Worm (Caenorhabditis elegans) whole organism, L2 larva: ENCODE results near the gene oct-2.

Source experiments
- C34F6.9 ChIP-seq: fragments of 150-350 bp; optimal IDR thresholded peaks from 2 replicates; lab custom pipeline; 2014; ENCODE audit warnings: missing biosample characterization, missing genetic modification characterization
- F13H6.1 ChIP-seq: sonication (generic microtip); optimal IDR thresholded peaks from 2 replicates; lab custom pipeline; 2016; ENCODE audit warnings: missing genetic modification characterization, missing compliant biosample characterization
- Y55F3AM.14 ChIP-seq: fragments of 200-800 bp; sonication (Bioruptor generic); optimal IDR thresholded peaks from 2 replicates; lab custom pipeline; 2018; ENCODE audit warnings: mild to moderate bottlenecking, missing genetic modification characterization, missing compliant biosample characterization
- ZK546.5 ChIP-seq: sonication (generic microtip); optimal IDR thresholded peaks from 2 replicates; lab custom pipeline; 2017; ENCODE audit warnings: missing biosample characterization, missing genetic modification characterization
- ama-1 ChIP-seq: fragments of 150-350 bp; optimal IDR thresholded peaks from 2 replicates; lab custom pipeline; 2018; ENCODE audit warnings: inconsistent platforms
- blmp-1 ChIP-seq: sonication (generic microtip); optimal IDR thresholded peaks from 2 replicates; lab custom pipeline; 2017; ENCODE audit warnings: missing genetic modification characterization, mild to moderate bottlenecking, missing compliant biosample characterization, antibody characterized with exemption, moderate library complexity; ENCODE audit not compliant: insufficient read depth
- crh-2 ChIP-seq: sonication (generic microtip); optimal IDR thresholded peaks from 2 replicates; lab custom pipeline; 2017; ENCODE audit warnings: missing biosample characterization, missing genetic modification characterization
- egl-27 ChIP-seq: sonication (generic microtip); optimal IDR thresholded peaks from 3 replicates; lab custom pipeline; 2017; ENCODE audit warnings: missing biosample characterization, missing genetic modification reagents, missing genetic modification characterization
- elt-1 ChIP-seq: fragments of 150-350 bp; optimal IDR thresholded peaks from 2 replicates; lab custom pipeline; 2014; ENCODE audit warnings: missing biosample characterization, missing genetic modification characterization
- elt-3 ChIP-seq: sonication (generic microtip); optimal IDR thresholded peaks from 2 replicates; lab custom pipeline; 2017; ENCODE audit warnings: missing biosample characterization, missing genetic modification characterization
- fos-1 ChIP-seq: fragments of 150-350 bp; optimal IDR thresholded peaks from 2 replicates; lab custom pipeline; 2014; ENCODE audit warnings: missing biosample characterization, missing genetic modification characterization
- gmeb-1 ChIP-seq: fragments of 150-350 bp; optimal IDR thresholded peaks from 2 replicates; lab custom pipeline; 2014; ENCODE audit warnings: missing biosample characterization, missing genetic modification characterization
- lin-11 ChIP-seq: fragments of 150-350 bp; sonication (generic microtip); optimal IDR thresholded peaks from 2 replicates; lab custom pipeline; 2014; ENCODE audit warnings: missing biosample characterization, missing genetic modification characterization, inconsistent platforms, mixed read lengths
- lin-13 ChIP-seq: fragments of 150-350 bp; optimal IDR thresholded peaks from 2 replicates; lab custom pipeline; 2014; ENCODE audit warnings: missing biosample characterization, missing genetic modification reagents, missing genetic modification characterization
- lin-39 ChIP-seq: fragments of 150-350 bp; optimal IDR thresholded peaks from 2 replicates; lab custom pipeline; 2014; ENCODE audit warnings: missing biosample characterization, missing genetic modification reagents, missing genetic modification characterization
- lsy-2 ChIP-seq, 2 experiments: fragments of 150-350 bp in 1 of 2; sonication (generic microtip) in 1 of 2; optimal IDR thresholded peaks; 2 replicates each; lab custom pipeline; 2014 to 2017; ENCODE audit warnings: missing biosample characterization in 2 of 2, missing genetic modification characterization in 2 of 2
- mab-5 ChIP-seq: fragments of 150-350 bp; optimal IDR thresholded peaks from 2 replicates; lab custom pipeline; 2014; ENCODE audit warnings: missing biosample characterization, missing genetic modification characterization
- mbf-1 ChIP-seq: sonication (generic microtip); optimal IDR thresholded peaks from 2 replicates; lab custom pipeline; 2017; ENCODE audit warnings: missing biosample characterization, missing genetic modification characterization
- mdl-1 ChIP-seq, 2 experiments: fragments of 150-350 bp in 1 of 2; sonication (generic microtip) in 1 of 2; optimal IDR thresholded peaks; 2 replicates each; lab custom pipeline; 2017; ENCODE audit warnings: missing biosample characterization in 2 of 2, missing genetic modification characterization in 2 of 2
- nhr-11 ChIP-seq: fragments of 150-350 bp; optimal IDR thresholded peaks from 2 replicates; lab custom pipeline; 2014; ENCODE audit warnings: missing biosample characterization, missing genetic modification characterization
- nhr-12 ChIP-seq: fragments of 150-350 bp; optimal IDR thresholded peaks from 2 replicates; lab custom pipeline; 2014; ENCODE audit warnings: missing biosample characterization, missing genetic modification characterization
- nhr-21 ChIP-seq: fragments of 150-350 bp; optimal IDR thresholded peaks from 2 replicates; lab custom pipeline; 2014; ENCODE audit warnings: missing biosample characterization, missing genetic modification characterization
- nhr-23 ChIP-seq: fragments of 150-350 bp; optimal IDR thresholded peaks from 2 replicates; lab custom pipeline; 2014; ENCODE audit warnings: missing biosample characterization, missing genetic modification reagents, missing genetic modification characterization
- nhr-25 ChIP-seq: fragments of 150-350 bp; sonication (generic microtip); optimal IDR thresholded peaks from 3 replicates; lab custom pipeline; 2014; ENCODE audit warnings: missing biosample characterization, missing genetic modification characterization
- nhr-77 ChIP-seq: fragments of 150-350 bp; optimal IDR thresholded peaks from 2 replicates; lab custom pipeline; 2014; ENCODE audit warnings: missing biosample characterization, missing genetic modification characterization
- sem-4 ChIP-seq: fragments of 150-350 bp; optimal IDR thresholded peaks from 2 replicates; lab custom pipeline; 2014; ENCODE audit warnings: missing biosample characterization, missing genetic modification reagents, missing genetic modification characterization
- skn-1 ChIP-seq: sonication (generic microtip); optimal IDR thresholded peaks from 2 replicates; lab custom pipeline; 2017; ENCODE audit warnings: missing biosample characterization, missing genetic modification characterization
- sma-3 ChIP-seq: sonication (generic microtip); optimal IDR thresholded peaks from 2 replicates; lab custom pipeline; 2016; ENCODE audit warnings: missing genetic modification reagents, missing genetic modification characterization, missing compliant biosample characterization
- sma-9 ChIP-seq, 2 experiments: fragments of 150-350 bp in 1 of 2; sonication (generic microtip) in 1 of 2; optimal IDR thresholded peaks; 2 replicates each; lab custom pipeline; 2014 to 2016; ENCODE audit warnings: missing genetic modification characterization in 2 of 2, mild to moderate bottlenecking in 1 of 2, missing biosample characterization in 1 of 2, missing compliant biosample characterization in 1 of 2, missing genetic modification reagents in 1 of 2, moderate library complexity in 1 of 2
- unc-39 ChIP-seq: fragments of 150-350 bp; optimal IDR thresholded peaks from 2 replicates; lab custom pipeline; 2014; ENCODE audit warnings: missing biosample characterization, missing genetic modification characterization
- zag-1 ChIP-seq: fragments of 150-350 bp; optimal IDR thresholded peaks from 2 replicates; lab custom pipeline; 2014; ENCODE audit warnings: missing biosample characterization, missing genetic modification characterization
- ztf-11 ChIP-seq: sonication (generic microtip); optimal IDR thresholded peaks from 2 replicates; lab custom pipeline; 2017; ENCODE audit warnings: missing biosample characterization, missing genetic modification characterization

oct-2 gene

ce11 chrX:11305773-11306172 lies 40.5 kb upstream of the oct-2 start, which contains the start of gene F08G12.1:
F08G12.1 (minus strand) TSS chrX:11305873.
- TF ChIP-seq mbf-1 (tag; lab: Kevin White, UChicago): no peak
- no peak for TF ChIP-seq fos-1 (tag; lab: Kevin White, UChicago)
- TF ChIP-seq crh-2 (tag; lab: Kevin White, UChicago): no peak
- no peak for TF ChIP-seq elt-1 (tag; lab: Kevin White, UChicago)

- TF ChIP-seq blmp-1 (no peak), lsy-2 (tag; optimal IDR thresholded peaks at IDR 0.05; lab: Kevin White, UChicago) (no peak)
Observed at ce11 chrX:11307056-11307455, 39.2 kb upstream of the oct-2 start, which contains the start of gene vhl-1. vhl-1 (plus strand) TSS chrX:11307356.

- TF ChIP-seq sem-4 (tag; lab: Kevin White, UChicago): no peak
- peak; percentile 4 for TF ChIP-seq sma-9 (GFP tag; optimal IDR thresholded peaks at IDR 0.05; lab: Kevin White, UChicago)
- no peak for TF ChIP-seq sma-9 (tag; optimal IDR thresholded peaks at IDR 0.05; lab: Kevin White, UChicago)
- TF ChIP-seq unc-39: no peak
- peak; percentile 10 for TF ChIP-seq C34F6.9 (tag; lab: Kevin White, UChicago)
Observed at ce11 chrX:11310285-11310838, 35.9 kb upstream of the oct-2 start, which contains the start of gene F08G12.5. F08G12.5 (minus strand) TSS chrX:11310285.

- TF ChIP-seq nhr-12 (tag; lab: Kevin White, UChicago): no peak
- no peak for TF ChIP-seq mdl-1 (tag; optimal IDR thresholded peaks at IDR 0.05; lab: Kevin White, UChicago)
- TF ChIP-seq nhr-77: no peak
- TF ChIP-seq blmp-1: no peak
- TF ChIP-seq nhr-25 (tag; lab: Kevin White, UChicago): no peak
- TF ChIP-seq mbf-1 (tag; lab: Kevin White, UChicago): no peak
- no peak for TF ChIP-seq F13H6.1
- TF ChIP-seq nhr-23 (tag; lab: Kevin White, UChicago): no peak
- no peak for TF ChIP-seq elt-3 (tag; lab: Kevin White, UChicago)
- TF ChIP-seq sem-4 (tag; lab: Kevin White, UChicago): no peak
- no peak for TF ChIP-seq ztf-11 (tag; lab: Kevin White, UChicago)
- TF ChIP-seq egl-27 (tag; lab: Kevin White, UChicago): no peak
- TF ChIP-seq Y55F3AM.14 (GFP tag; lab: Kevin White, UChicago): no peak
- no peak for TF ChIP-seq elt-1 (tag; lab: Kevin White, UChicago)
- TF ChIP-seq ama-1 (lab: Kevin White, UChicago): no peak
- no peak for TF ChIP-seq lin-11
- TF ChIP-seq nhr-11 (tag; lab: Kevin White, UChicago): no peak
Observed at ce11 chrX:11315392-11315791, 30.9 kb upstream of the oct-2 start, which contains the start of gene F08G12.11. F08G12.11 (minus strand) TSS chrX:11315572.

- TF ChIP-seq mab-5 (tag; lab: Kevin White, UChicago): no peak
- TF ChIP-seq skn-1 (tag; lab: Kevin White, UChicago): no peak
- TF ChIP-seq gmeb-1: no peak
- no peak for TF ChIP-seq zag-1 (tag; lab: Kevin White, UChicago)
- no peak for TF ChIP-seq lin-11
- no peak for TF ChIP-seq sma-3
- no peak for TF ChIP-seq C34F6.9 (tag; lab: Kevin White, UChicago)
- no peak for TF ChIP-seq nhr-77
- TF ChIP-seq nhr-21 (tag; lab: Kevin White, UChicago): no peak
- TF ChIP-seq lin-13 (GFP tag; lab: Kevin White, UChicago): no peak
- no peak for TF ChIP-seq egl-27 (tag; lab: Kevin White, UChicago)
- no peak for TF ChIP-seq ZK546.5
- no peak for TF ChIP-seq sem-4 (tag; lab: Kevin White, UChicago)
- TF ChIP-seq lin-39 (tag; lab: Kevin White, UChicago): no peak
- no peak for TF ChIP-seq blmp-1
Observed at ce11 chrX:11316750-11317149, 29.5 kb upstream of the oct-2 start, which contains the start of gene nlp-57. nlp-57 (plus strand) TSS chrX:11317050.

ce11 chrX:11317939-11318338 lies 28.3 kb upstream of the oct-2 start, which contains the start of gene hizr-1:
hizr-1 (plus strand) TSS chrX:11318278.
- no peak for TF ChIP-seq mdl-1 (tag; optimal IDR thresholded peaks at IDR 0.05; lab: Kevin White, UChicago)
- TF ChIP-seq fos-1 (tag; lab: Kevin White, UChicago): peak; percentile 43
- no peak for TF ChIP-seq sma-9 (GFP tag; optimal IDR thresholded peaks at IDR 0.05; lab: Kevin White, UChicago)
- no peak for TF ChIP-seq sma-9 (tag; optimal IDR thresholded peaks at IDR 0.05; lab: Kevin White, UChicago)
